Worm (Caenorhabditis elegans) whole organism, L4 larva: ENCODE data around the gene ZK813.7.

ENCODE experiments used
- ceh-32 ChIP-seq: sonication (generic microtip); optimal IDR thresholded peaks from 2 replicates; lab custom pipeline; 2016; ENCODE audit warnings: mild to moderate bottlenecking, missing genetic modification characterization, missing compliant biosample characterization; ENCODE audit not compliant: poor library complexity
- lin-13 ChIP-seq: fragments of 150-350 bp; optimal IDR thresholded peaks from 2 replicates; lab custom pipeline; 2014; ENCODE audit warnings: missing biosample characterization, missing genetic modification reagents, missing genetic modification characterization
- lsy-2 ChIP-seq, 2 experiments: fragments of 150-350 bp in 1 of 2; sonication (generic microtip) in 1 of 2; optimal IDR thresholded peaks; 2 replicates each; lab custom pipeline; 2014 to 2017; ENCODE audit warnings: missing biosample characterization in 2 of 2, missing genetic modification characterization in 2 of 2
- nhr-28 ChIP-seq: fragments of 150-350 bp; optimal IDR thresholded peaks from 2 replicates; lab custom pipeline; 2014; ENCODE audit warnings: missing biosample characterization, missing genetic modification characterization
- nhr-76 ChIP-seq: fragments of 150-350 bp; optimal IDR thresholded peaks from 2 replicates; lab custom pipeline; 2014; ENCODE audit warnings: missing biosample characterization, missing genetic modification characterization
- unc-62 ChIP-seq, 3 experiments: fragments of 150-350 bp in 1 of 3; sonication (generic microtip); optimal IDR thresholded peaks in 2 of 3; peaks in 1 of 3; 1 replicate in 1 of 3; 2 replicates in 2 of 3; lab custom pipeline; 2014 to 2017; ENCODE audit warnings: missing biosample characterization in 3 of 3, missing genetic modification characterization in 3 of 3, missing genetic modification reagents in 3 of 3, missing genotype in 1 of 3

ce11 chrX:3494634-3495033, 50.0 kb downstream of the ZK813.7 start:
- no peak for TF ChIP-seq ceh-32 (tag; lab: Kevin White, UChicago)
- no peak for TF ChIP-seq nhr-76 (tag; lab: Kevin White, UChicago)
- TF ChIP-seq nhr-28 (tag; lab: Kevin White, UChicago), result no peak
- no peak for TF ChIP-seq lsy-2 (tag; optimal IDR thresholded peaks at IDR 0.05; lab: Kevin White, UChicago)
- TF ChIP-seq lin-13 (GFP tag; lab: Kevin White, UChicago), result no peak
- TF ChIP-seq unc-62 (GFP tag; optimal IDR thresholded peaks at IDR 0.05 in 1 of 2; lab: Kevin White, UChicago), result peak in 1 of 2 experiments; percentile 91
- TF ChIP-seq unc-62 (tag; optimal IDR thresholded peaks at IDR 0.05; lab: Kevin White, UChicago), result no peak
